Worm (Caenorhabditis elegans) whole organism, young adult: ENCODE measurements around the gene nhr-141.

Experiments used
- B0035.1 ChIP-seq: sonication (generic microtip); optimal IDR thresholded peaks from 2 replicates; lab custom pipeline; 2016; ENCODE audit warnings: missing genetic modification characterization, mild to moderate bottlenecking, missing compliant biosample characterization, missing genotype, missing genetic modification reagents
- D2030.7 ChIP-seq: fragments of 200-800 bp; sonication (Bioruptor generic); IDR thresholded peaks from 2 replicates; pipeline ENCODE4 v1.3.6; 2022; ENCODE audit warnings: missing genetic modification reagents, missing genetic modification characterization, missing compliant biosample characterization
- F10E7.11 ChIP-seq: sonication (generic microtip); optimal IDR thresholded peaks from 2 replicates; lab custom pipeline; 2017; ENCODE audit warnings: mild to moderate bottlenecking, missing genetic modification characterization, moderate library complexity, missing compliant biosample characterization
- F22D6.2 ChIP-seq: sonication (generic microtip); optimal IDR thresholded peaks from 2 replicates; lab custom pipeline; 2016; ENCODE audit warnings: mild to moderate bottlenecking, missing genetic modification characterization, missing compliant biosample characterization
- F33H1.4 ChIP-seq: fragments of 200-800 bp; sonication (Bioruptor generic); IDR thresholded peaks from 2 replicates; pipeline ENCODE4 v1.3.6; 2022; ENCODE audit warnings: missing genetic modification reagents, missing genetic modification characterization, missing compliant biosample characterization
- F39B2.1 ChIP-seq: fragments of 200-800 bp; sonication (Bioruptor generic); IDR thresholded peaks from 2 replicates; pipeline ENCODE4 v1.3.6; 2022; ENCODE audit warnings: missing genetic modification reagents, missing genetic modification characterization, missing compliant biosample characterization
- F52B5.7 ChIP-seq: sonication (generic microtip); optimal IDR thresholded peaks from 2 replicates; lab custom pipeline; 2016; ENCODE audit warnings: mild to moderate bottlenecking, missing genetic modification characterization, missing compliant biosample characterization
- F55B11.4 ChIP-seq: sonication (generic microtip); optimal IDR thresholded peaks from 2 replicates; lab custom pipeline; 2016; ENCODE audit warnings: missing compliant biosample characterization, missing genetic modification characterization, borderline replicate concordance; ENCODE audit not compliant: insufficient read depth
- F57A8.1 ChIP-seq: fragments of 200-800 bp; sonication (Bioruptor generic); optimal IDR thresholded peaks from 2 replicates; lab custom pipeline; 2018; ENCODE audit warnings: mild to moderate bottlenecking, missing genetic modification characterization, moderate library complexity, missing compliant biosample characterization
- ZK185.1 ChIP-seq: sonication (generic microtip); optimal IDR thresholded peaks from 2 replicates; lab custom pipeline; 2016; ENCODE audit warnings: mild to moderate bottlenecking, missing genetic modification characterization, missing compliant biosample characterization; ENCODE audit not compliant: poor library complexity, severe bottlenecking
- ama-1 ChIP-seq, 3 experiments: fragments of 150-350 bp in 1 of 3; sonication (generic microtip) in 2 of 3; optimal IDR thresholded peaks; 2 replicates each; lab custom pipeline; 2014 to 2018; ENCODE audit warnings: missing biosample characterization in 2 of 3, missing genetic modification characterization in 2 of 3, missing genetic modification reagents in 2 of 3
- aptf-3 ChIP-seq: fragments of 200-800 bp; sonication (Bioruptor generic); IDR thresholded peaks from 2 replicates; pipeline ENCODE4 v1.3.6; 2022; ENCODE audit warnings: missing genetic modification characterization, missing compliant biosample characterization
- attf-3 ChIP-seq: fragments of 200-800 bp; sonication (Bioruptor generic); conservative IDR thresholded peaks from 2 replicates; pipeline ENCODE4 v1.3.6; 2022; ENCODE audit warnings: missing genetic modification reagents, missing genetic modification characterization, missing compliant biosample characterization
- attf-5 ChIP-seq: fragments of 200-800 bp; sonication (Bioruptor generic); optimal IDR thresholded peaks from 2 replicates; lab custom pipeline; 2018; ENCODE audit warnings: mild to moderate bottlenecking, missing genetic modification characterization, missing compliant biosample characterization
- attf-6 ChIP-seq: fragments of 200-800 bp; sonication (Bioruptor generic); IDR thresholded peaks from 2 replicates; pipeline ENCODE4 v1.3.6; 2022; ENCODE audit warnings: missing genetic modification reagents, missing genetic modification characterization, missing compliant biosample characterization
- ceh-27 ChIP-seq: fragments of 200-800 bp; sonication (Bioruptor generic); optimal IDR thresholded peaks from 2 replicates; lab custom pipeline; 2018; ENCODE audit warnings: mild to moderate bottlenecking, missing genetic modification characterization, moderate library complexity, missing compliant biosample characterization
- dpff-1 ChIP-seq: sonication (generic microtip); optimal IDR thresholded peaks from 2 replicates; lab custom pipeline; 2017; ENCODE audit warnings: mild to moderate bottlenecking, missing genetic modification characterization, missing compliant biosample characterization
- egl-18 ChIP-seq: fragments of 200-800 bp; sonication (Bioruptor generic); IDR thresholded peaks from 2 replicates; pipeline ENCODE4 v1.3.6; 2022; ENCODE audit warnings: missing genetic modification reagents, missing genetic modification characterization, missing compliant biosample characterization
- egrh-3 ChIP-seq: fragments of 200-800 bp; sonication (Bioruptor generic); IDR thresholded peaks from 2 replicates; pipeline ENCODE4 v1.3.6; 2022; ENCODE audit warnings: missing genetic modification reagents, missing genetic modification characterization, missing compliant biosample characterization
- ekl-4 ChIP-seq: fragments of 200-800 bp; sonication (Bioruptor generic); IDR thresholded peaks from 2 replicates; pipeline ENCODE4 v1.3.6; 2022; ENCODE audit warnings: missing genetic modification reagents, missing genetic modification characterization, missing compliant biosample characterization
- fkh-3 ChIP-seq: sonication (generic microtip); optimal IDR thresholded peaks from 2 replicates; lab custom pipeline; 2016; ENCODE audit warnings: mild to moderate bottlenecking, missing genetic modification characterization, missing compliant biosample characterization
- gei-17 ChIP-seq: fragments of 200-800 bp; sonication (Bioruptor generic); optimal IDR thresholded peaks from 2 replicates; lab custom pipeline; 2018; ENCODE audit warnings: mild to moderate bottlenecking, missing genetic modification characterization, missing compliant biosample characterization
- hlh-12 ChIP-seq: sonication (generic microtip); optimal IDR thresholded peaks from 2 replicates; lab custom pipeline; 2016; ENCODE audit warnings: missing genetic modification characterization, missing compliant biosample characterization
- hsf-1 ChIP-seq: fragments of 200-800 bp; sonication (Bioruptor generic); IDR thresholded peaks from 2 replicates; pipeline ENCODE4 v1.3.6; 2022; ENCODE audit warnings: missing genetic modification reagents, missing genetic modification characterization, missing compliant biosample characterization
- lin-26 ChIP-seq: fragments of 200-800 bp; sonication (Bioruptor generic); IDR thresholded peaks from 2 replicates; pipeline ENCODE4 v1.3.6; 2022; ENCODE audit warnings: missing genetic modification reagents, missing genetic modification characterization, missing compliant biosample characterization
- madf-3 ChIP-seq: fragments of 200-800 bp; sonication (Bioruptor generic); IDR thresholded peaks from 2 replicates; pipeline ENCODE4 v1.3.6; 2022; ENCODE audit warnings: missing genetic modification reagents, missing genetic modification characterization, missing compliant biosample characterization
- mel-28 ChIP-seq: sonication (generic microtip); optimal IDR thresholded peaks from 2 replicates; lab custom pipeline; 2016; ENCODE audit warnings: borderline replicate concordance, mild to moderate bottlenecking, missing genetic modification characterization, missing compliant biosample characterization
- mes-4 ChIP-seq: sonication (generic microtip); optimal IDR thresholded peaks from 2 replicates; lab custom pipeline; 2016; ENCODE audit warnings: missing genotype, missing genetic modification characterization, missing compliant biosample characterization
- nfya-2 ChIP-seq: fragments of 200-800 bp; sonication (Bioruptor generic); IDR thresholded peaks from 2 replicates; pipeline ENCODE4 v1.3.6; 2022; ENCODE audit warnings: missing genetic modification reagents, missing genetic modification characterization, missing compliant biosample characterization
- nhr-27 ChIP-seq: fragments of 200-800 bp; sonication (Bioruptor generic); optimal IDR thresholded peaks from 2 replicates; lab custom pipeline; 2018; ENCODE audit warnings: mild to moderate bottlenecking, missing genetic modification characterization, moderate library complexity, missing compliant biosample characterization
- pha-4 ChIP-seq: fragments of 150-350 bp; sonication (generic microtip); optimal IDR thresholded peaks from 2 replicates; lab custom pipeline; 2014; ENCODE audit warnings: missing biosample characterization, missing genetic modification reagents, missing genetic modification characterization
- snpc-1.1 ChIP-seq: sonication (generic microtip); optimal IDR thresholded peaks from 2 replicates; lab custom pipeline; 2017; ENCODE audit warnings: missing genetic modification characterization, mild to moderate bottlenecking, missing compliant biosample characterization, antibody characterized with exemption, moderate library complexity, missing genotype, missing genetic modification reagents; ENCODE audit not compliant: insufficient read depth
- snpc-1.3 ChIP-seq: sonication (generic microtip); optimal IDR thresholded peaks from 2 replicates; lab custom pipeline; 2017; ENCODE audit warnings: missing genetic modification characterization, mild to moderate bottlenecking, missing compliant biosample characterization, antibody characterized with exemption, moderate library complexity, missing genotype, missing genetic modification reagents; ENCODE audit not compliant: insufficient read depth
- snpc-3.4 ChIP-seq: sonication (generic microtip); optimal IDR thresholded peaks from 2 replicates; lab custom pipeline; 2017; ENCODE audit warnings: missing genetic modification characterization, mild to moderate bottlenecking, missing compliant biosample characterization, antibody characterized with exemption, moderate library complexity, missing genotype, missing genetic modification reagents
- somi-1 ChIP-seq: fragments of 200-800 bp; sonication (Bioruptor generic); optimal IDR thresholded peaks from 2 replicates; lab custom pipeline; 2018; ENCODE audit warnings: mild to moderate bottlenecking, missing genetic modification characterization, missing compliant biosample characterization
- unc-62 ChIP-seq: fragments of 150-350 bp; optimal IDR thresholded peaks from 2 replicates; lab custom pipeline; 2014; ENCODE audit warnings: missing biosample characterization, missing genetic modification reagents, missing genetic modification characterization
- zfh-2 ChIP-seq: fragments of 200-800 bp; sonication (Bioruptor generic); conservative IDR thresholded peaks from 2 replicates; pipeline ENCODE4 v1.3.6; 2022; ENCODE audit warnings: missing genetic modification reagents, missing genetic modification characterization, missing compliant biosample characterization
- ztf-18 ChIP-seq: sonication (generic microtip); optimal IDR thresholded peaks from 2 replicates; lab custom pipeline; 2016; ENCODE audit warnings: missing genotype, mild to moderate bottlenecking, missing genetic modification characterization, missing compliant biosample characterization
- ztf-22 ChIP-seq: fragments of 200-800 bp; sonication (Bioruptor generic); optimal IDR thresholded peaks from 2 replicates; lab custom pipeline; 2018; ENCODE audit warnings: mild to moderate bottlenecking, missing genetic modification characterization, moderate library complexity, missing compliant biosample characterization
- ztf-25 ChIP-seq: fragments of 200-800 bp; sonication (Bioruptor generic); IDR thresholded peaks from 2 replicates; pipeline ENCODE4 v1.3.6; 2022; ENCODE audit warnings: missing genetic modification reagents, missing genetic modification characterization, missing compliant biosample characterization

nhr-141 gene

ce11 chrV:7444331-7444730 lies at the start of gene nhr-141:
Gene nhr-141, plus strand, starts transcription at chrV:7444661.
- TF ChIP-seq madf-3 (GFP tag; lab: Robert Waterston, UW): peak; percentile 65; the same call in 1 of the 2 replicates
- peak; percentile 55 for TF ChIP-seq egrh-3

ce11 chrV:7395359-7395758 lies 49.1 kb upstream of the nhr-141 start, which contains the start of gene srx-9:
Gene srx-9, minus strand, starts transcription at chrV:7395459.
- TF ChIP-seq hsf-1 (GFP tag; lab: Robert Waterston, UW) (no peak), hlh-12 (tag; lab: Kevin White, UChicago) (no peak), F10E7.11 (tag; lab: Kevin White, UChicago) (no peak), pha-4 (tag; lab: Kevin White, UChicago) (no peak), ekl-4 (GFP tag; lab: Robert Waterston, UW) (no peak), F39B2.1 (no peak), snpc-3.4 (tag; lab: Kevin White, UChicago) (no peak), F55B11.4 (tag; lab: Kevin White, UChicago) (no peak), mel-28 (no peak), egrh-3 (no peak), F52B5.7 (no peak), dpff-1 (no peak), mes-4 (no peak)

- TF ChIP-seq ama-1 (optimal IDR thresholded peaks at IDR 0.05; lab: Kevin White, UChicago) (no peak), ama-1 (GFP tag; optimal IDR thresholded peaks at IDR 0.05; lab: Kevin White, UChicago) (no peak), aptf-3 (GFP tag; lab: Robert Waterston, UW) (no peak), ztf-22 (GFP tag; lab: Kevin White, UChicago) (no peak), zfh-2 (GFP tag; lab: Robert Waterston, UW) (no peak)
- TF ChIP-seq, all 124 proteins: peak for 0
These were observed 45.3 kb upstream of the nhr-141 start, which contains the start of gene gst-41 for ce11 chrV:7399202-7399601. Gene gst-41, minus strand, starts transcription at chrV:7399302.

- TF ChIP-seq lin-26 (GFP tag; lab: Robert Waterston, UW) (no peak), ztf-18 (tag; lab: Kevin White, UChicago) (no peak), snpc-3.4 (tag; lab: Kevin White, UChicago) (no peak), ztf-25 (GFP tag; lab: Robert Waterston, UW) (no peak), attf-3 (GFP tag; lab: Robert Waterston, UW) (no peak), ZK185.1 (no peak), egl-18 (GFP tag; lab: Robert Waterston, UW) (no peak), D2030.7 (GFP tag; lab: Robert Waterston, UW) (no peak), nhr-27 (tag; lab: Kevin White, UChicago) (no peak), F57A8.1 (GFP tag; lab: Kevin White, UChicago) (no peak), snpc-1.3 (tag; lab: Kevin White, UChicago) (no peak), B0035.1 (no peak), F22D6.2 (tag; lab: Kevin White, UChicago) (no peak)
These were observed 44.4 kb upstream of the nhr-141 start, which contains the start of gene cnc-9 for ce11 chrV:7400095-7400494. Gene cnc-9, minus strand, starts transcription at chrV:7400195.

- TF ChIP-seq F33H1.4 (no peak), gei-17 (GFP tag; lab: Kevin White, UChicago) (no peak), somi-1 (no peak), unc-62 (GFP tag; lab: Kevin White, UChicago) (no peak), snpc-1.3 (tag; lab: Kevin White, UChicago) (no peak), attf-5 (GFP tag; lab: Kevin White, UChicago) (no peak), snpc-1.1 (no peak), ceh-27 (GFP tag; lab: Kevin White, UChicago) (no peak), nhr-27 (tag; lab: Kevin White, UChicago) (no peak), attf-6 (no peak), fkh-3 (tag; lab: Kevin White, UChicago) (no peak), nfya-2 (GFP tag; lab: Robert Waterston, UW) (no peak)
These were observed 43.9 kb upstream of the nhr-141 start, which contains the start of gene srx-60 for ce11 chrV:7400588-7400987. Gene srx-60, plus strand, starts transcription at chrV:7400888.
